Fruit fly (Drosophila melanogaster) whole organism, embryonic: Measurements from ENCODE around the gene CG10761.

Source experiments
- B-H1 ChIP-seq: fragments of 200-800 bp; sonication (Bioruptor generic); IDR thresholded peaks from 3 replicates; pipeline ENCODE4 v1.3.6; 2022; ENCODE audit warnings: missing biosample characterization, missing genetic modification characterization
- CG10321 ChIP-seq: fragments of 200-800 bp; sonication (Bioruptor generic); IDR thresholded peaks from 2 replicates; pipeline ENCODE4 v1.3.6; 2022; ENCODE audit warnings: missing biosample characterization, missing genetic modification characterization
- CG12071 ChIP-seq: fragments of 200-800 bp; sonication (Bioruptor generic); optimal IDR thresholded peaks from 3 replicates; lab custom pipeline; 2018; ENCODE audit warnings: missing biosample characterization, mild to moderate bottlenecking, missing genetic modification characterization
- CG12155 ChIP-seq: fragments of 200-800 bp; sonication (Bioruptor generic); optimal IDR thresholded peaks from 3 replicates; lab custom pipeline; 2016; ENCODE audit warnings: missing biosample characterization, missing genetic modification characterization
- CG13894 ChIP-seq: fragments of 200-800 bp; sonication (Bioruptor generic); optimal IDR thresholded peaks from 3 replicates; lab custom pipeline; 2018; ENCODE audit warnings: missing biosample characterization, mild to moderate bottlenecking, missing genetic modification characterization, moderate library complexity
- CG1792 ChIP-seq: fragments of 200-800 bp; sonication (Bioruptor generic); optimal IDR thresholded peaks from 2 replicates; lab custom pipeline; 2016; ENCODE audit warnings: missing biosample characterization, missing genetic modification characterization
- CG18476 ChIP-seq: fragments of 200-800 bp; sonication (Bioruptor generic); optimal IDR thresholded peaks from 2 replicates; lab custom pipeline; 2016; ENCODE audit warnings: missing biosample characterization, mild to moderate bottlenecking, missing genetic modification characterization
- CG31441 ChIP-seq: fragments of 200-800 bp; sonication (Bioruptor generic); IDR thresholded peaks from 2 replicates; pipeline ENCODE4 v1.3.6; 2022; ENCODE audit warnings: missing biosample characterization, missing genetic modification characterization
- CG34422 ChIP-seq: fragments of 200-800 bp; sonication (Bioruptor generic); IDR thresholded peaks from 3 replicates; pipeline ENCODE4 v1.3.6; 2022; ENCODE audit warnings: missing biosample characterization, missing genetic modification characterization
- CG4404 ChIP-seq: fragments of 200-800 bp; sonication (Bioruptor generic); IDR thresholded peaks from 2 replicates; pipeline ENCODE4 v1.3.6; 2022; ENCODE audit warnings: missing biosample characterization, missing genetic modification characterization
- CG4854 ChIP-seq: fragments of 200-800 bp; sonication (Bioruptor generic); optimal IDR thresholded peaks from 2 replicates; lab custom pipeline; 2016; ENCODE audit warnings: missing biosample characterization, missing genetic modification characterization, inconsistent platforms
- CG5953 ChIP-seq: fragments of 200-800 bp; sonication (Bioruptor generic); IDR thresholded peaks from 2 replicates; pipeline ENCODE4 v1.3.6; 2022; ENCODE audit warnings: missing biosample characterization, missing genetic modification characterization
- CG6272 ChIP-seq: fragments of 200-800 bp; sonication (Bioruptor generic); IDR thresholded peaks from 2 replicates; pipeline ENCODE4 v1.3.6; 2022; ENCODE audit warnings: missing biosample characterization, missing genetic modification characterization
- CG7372 ChIP-seq: fragments of 200-800 bp; sonication (Bioruptor generic); IDR thresholded peaks from 2 replicates; pipeline ENCODE4 v1.3.6; 2022; ENCODE audit warnings: missing biosample characterization, missing genetic modification characterization
- CG7556 ChIP-seq: fragments of 200-800 bp; sonication (Bioruptor generic); optimal IDR thresholded peaks from 2 replicates; lab custom pipeline; 2017; ENCODE audit warnings: missing biosample characterization, mild to moderate bottlenecking, missing genetic modification characterization
- CoRest ChIP-seq: fragments of 200-800 bp; sonication (Bioruptor generic); optimal IDR thresholded peaks from 3 replicates; lab custom pipeline; 2018; ENCODE audit warnings: missing biosample characterization, mild to moderate bottlenecking, missing genetic modification characterization, moderate library complexity
- D19A ChIP-seq: fragments of 200-800 bp; optimal IDR thresholded peaks from 3 replicates; lab custom pipeline; 2019; ENCODE audit warnings: missing biosample characterization, mild to moderate bottlenecking, missing genetic modification characterization, moderate library complexity
- D19B ChIP-seq: fragments of 200-800 bp; sonication (Bioruptor generic); optimal IDR thresholded peaks from 2 replicates; lab custom pipeline; 2017; ENCODE audit warnings: missing biosample characterization, mild to moderate bottlenecking, missing genetic modification characterization
- Drgx ChIP-seq: fragments of 200-800 bp; sonication (Bioruptor generic); IDR thresholded peaks from 2 replicates; pipeline ENCODE4 v1.3.6; 2022; ENCODE audit warnings: missing biosample characterization, missing genetic modification characterization
- Hr39 ChIP-seq: fragments of >200 bp; optimal IDR thresholded peaks from 2 replicates; lab custom pipeline; 2017
- Jarid2 ChIP-seq: fragments of 200-800 bp; sonication (Bioruptor generic); optimal IDR thresholded peaks from 3 replicates; lab custom pipeline; 2017; ENCODE audit warnings: mild to moderate bottlenecking, missing biosample characterization, missing genetic modification reagents, missing genetic modification characterization
- Kr ChIP-seq: fragments of 200-800 bp; sonication (Bioruptor generic); optimal IDR thresholded peaks from 2 replicates; lab custom pipeline; 2017; ENCODE audit warnings: missing biosample characterization, mild to moderate bottlenecking, missing genetic modification characterization
- Lpt ChIP-seq: fragments of >200 bp; optimal IDR thresholded peaks from 2 replicates; lab custom pipeline; 2018; ENCODE audit warnings: missing biosample characterization, missing genetic modification characterization
- Max ChIP-seq: fragments of 200-800 bp; sonication (Bioruptor generic); optimal IDR thresholded peaks from 2 replicates; lab custom pipeline; 2016; ENCODE audit warnings: missing biosample characterization, mild to moderate bottlenecking, missing genetic modification characterization
- NC2α ChIP-seq: fragments of 200-800 bp; sonication (Bioruptor generic); optimal IDR thresholded peaks from 2 replicates; lab custom pipeline; 2016; ENCODE audit warnings: missing biosample characterization, missing genetic modification characterization
- Nf-YA ChIP-seq: fragments of 200-800 bp; sonication (Bioruptor generic); IDR thresholded peaks from 2 replicates; pipeline ENCODE4 v1.3.6; 2022; ENCODE audit warnings: missing biosample characterization, missing genetic modification characterization
- NfI ChIP-seq: fragments of 200-800 bp; sonication (Bioruptor generic); optimal IDR thresholded peaks from 3 replicates; lab custom pipeline; 2018; ENCODE audit warnings: missing biosample characterization, mild to moderate bottlenecking, missing genetic modification characterization, moderate library complexity
- Oli ChIP-seq: fragments of 200-800 bp; sonication (Bioruptor generic); optimal IDR thresholded peaks from 2 replicates; lab custom pipeline; 2018; ENCODE audit warnings: missing biosample characterization, mild to moderate bottlenecking, missing genetic modification characterization, moderate library complexity
- Ssrp ChIP-seq: fragments of 200-800 bp; sonication (Bioruptor generic); optimal IDR thresholded peaks from 2 replicates; lab custom pipeline; 2018; ENCODE audit warnings: missing biosample characterization, mild to moderate bottlenecking, missing genetic modification characterization, moderate library complexity
- ab ChIP-seq: fragments of 200-800 bp; sonication (Bioruptor generic); optimal IDR thresholded peaks from 2 replicates; lab custom pipeline; 2016; ENCODE audit warnings: missing biosample characterization, missing genetic modification characterization
- ash1 ChIP-seq: fragments of 200-800 bp; sonication (Bioruptor generic); optimal IDR thresholded peaks from 2 replicates; lab custom pipeline; 2018; ENCODE audit warnings: missing biosample characterization, mild to moderate bottlenecking, missing genetic modification characterization
- bsh ChIP-seq, 2 experiments: fragments of 200-800 bp; sonication (Bioruptor generic); optimal IDR thresholded peaks; 2 replicates each; lab custom pipeline; 2017 to 2018; ENCODE audit warnings: mild to moderate bottlenecking in 2 of 2, missing biosample characterization in 2 of 2, missing genetic modification characterization in 2 of 2, moderate library complexity in 1 of 2
- cwo ChIP-seq: fragments of 200-800 bp; sonication (Bioruptor generic); optimal IDR thresholded peaks from 3 replicates; lab custom pipeline; 2017; ENCODE audit warnings: missing biosample characterization, missing genetic modification characterization, mild to moderate bottlenecking, moderate library complexity, missing genetic modification reagents
- dimm ChIP-seq: fragments of 200-800 bp; sonication (Bioruptor generic); IDR thresholded peaks from 2 replicates; pipeline ENCODE4 v1.3.6; 2022; ENCODE audit warnings: missing biosample characterization, missing genetic modification characterization
- gfzf ChIP-seq: fragments of 200-800 bp; sonication (Bioruptor generic); optimal IDR thresholded peaks from 2 replicates; lab custom pipeline; 2016; ENCODE audit warnings: missing biosample characterization, mild to moderate bottlenecking, missing genetic modification characterization, moderate library complexity
- gro ChIP-seq: fragments of 200-800 bp; sonication (Bioruptor generic); optimal IDR thresholded peaks from 2 replicates; lab custom pipeline; 2016; ENCODE audit warnings: missing biosample characterization, missing genetic modification characterization
- gsb ChIP-seq: fragments of 200-800 bp; sonication (Bioruptor generic); IDR thresholded peaks from 2 replicates; pipeline ENCODE4 v1.3.6; 2022; ENCODE audit warnings: missing biosample characterization, missing genetic modification characterization
- ind ChIP-seq: fragments of 200-800 bp; sonication (Bioruptor generic); optimal IDR thresholded peaks from 3 replicates; lab custom pipeline; 2016; ENCODE audit warnings: missing biosample characterization, missing genetic modification characterization
- mld ChIP-seq: fragments of 200-800 bp; sonication (Bioruptor generic); IDR thresholded peaks from 3 replicates; pipeline ENCODE4 v1.3.6; 2022; ENCODE audit warnings: missing biosample characterization, missing genetic modification characterization; ENCODE audit not compliant: partially characterized antibody
- peb ChIP-seq: fragments of 200-800 bp; sonication (Bioruptor generic); IDR thresholded peaks from 2 replicates; pipeline ENCODE4 v1.3.6; 2022; ENCODE audit warnings: missing biosample characterization, missing genetic modification characterization
- pzg ChIP-seq: fragments of 200-800 bp; sonication (Bioruptor generic); optimal IDR thresholded peaks from 3 replicates; lab custom pipeline; 2018; ENCODE audit warnings: missing biosample characterization, mild to moderate bottlenecking, missing genetic modification characterization, moderate library complexity
- seq ChIP-seq: fragments of 200-800 bp; sonication (Bioruptor generic); IDR thresholded peaks from 2 replicates; pipeline ENCODE4 v1.3.6; 2022; ENCODE audit warnings: missing biosample characterization, missing genetic modification characterization
- sima ChIP-seq: fragments of 200-800 bp; sonication (Bioruptor generic); optimal IDR thresholded peaks from 2 replicates; lab custom pipeline; 2016; ENCODE audit warnings: missing biosample characterization, missing genetic modification characterization
- sisA ChIP-seq: fragments of 200-800 bp; sonication (Bioruptor generic); IDR thresholded peaks from 2 replicates; pipeline ENCODE4 v1.3.6; 2022; ENCODE audit warnings: missing biosample characterization, missing genetic modification characterization
- sob ChIP-seq: fragments of 200-800 bp; sonication (Bioruptor generic); IDR thresholded peaks from 2 replicates; pipeline ENCODE4 v1.3.6; 2022; ENCODE audit warnings: missing biosample characterization, missing genetic modification characterization
- ttk ChIP-seq: fragments of 200-800 bp; sonication (Bioruptor generic); IDR thresholded peaks from 2 replicates; pipeline ENCODE4 v2.1.2; 2022; ENCODE audit warnings: missing biosample characterization, missing genetic modification characterization
- twi ChIP-seq: fragments of 200-800 bp; optimal IDR thresholded peaks from 2 replicates; lab custom pipeline; 2019; ENCODE audit warnings: missing biosample characterization, mild to moderate bottlenecking, missing genetic modification characterization, moderate library complexity
- usp ChIP-seq: fragments of >200 bp; optimal IDR thresholded peaks from 2 replicates; lab custom pipeline; 2017; ENCODE audit warnings: missing biosample characterization, missing genetic modification characterization
- vnd ChIP-seq: fragments of 200-800 bp; sonication (Bioruptor generic); IDR thresholded peaks from 3 replicates; pipeline ENCODE4 v1.3.6; 2022; ENCODE audit warnings: missing biosample characterization, missing genetic modification characterization; ENCODE audit not compliant: partially characterized antibody
- wdn ChIP-seq: fragments of 200-800 bp; sonication (Bioruptor generic); IDR thresholded peaks from 2 replicates; pipeline ENCODE4 v1.3.6; 2022; ENCODE audit warnings: missing biosample characterization, missing genetic modification characterization

Gene CG10761

dm6 chrX:8113386-8114279 lies 49.0 kb downstream of the CG10761 start (continued):
- TF ChIP-seq CG31441 (no peak), ab (GFP tag; lab: Kevin White, UChicago) (no peak), Lpt (GFP tag; lab: Kevin White, UChicago) (no peak), CG7556 (peak; percentile 33), Max (GFP tag; lab: Kevin White, UChicago) (no peak), Nf-YA (GFP tag; lab: Robert Waterston, UW) (no peak), NfI (peak; percentile 77), CG10321 (GFP tag; lab: Robert Waterston, UW) (no peak), vnd (no peak), sima (GFP tag; lab: Kevin White, UChicago) (no peak), Jarid2 (GFP tag; lab: Kevin White, UChicago) (peak; percentile 10), Kr (GFP tag; lab: Kevin White, UChicago) (no peak), gfzf (no peak), CG34422 (GFP tag; lab: Robert Waterston, UW) (no peak), ash1 (GFP tag; lab: Kevin White, UChicago) (no peak), twi (tag; lab: Kevin White, UChicago) (no peak), Oli (tag; lab: Kevin White, UChicago) (peak; percentile 41), Ssrp (tag; lab: Kevin White, UChicago) (no peak), CG6272 (GFP tag; lab: Robert Waterston, UW) (no peak), CoRest (peak; percentile 70), wdn (GFP tag; lab: Robert Waterston, UW) (peak; percentile 72), CG1792 (peak; percentile 63), CG4854 (GFP tag; lab: Kevin White, UChicago) (peak; percentile 48), bsh (GFP tag; optimal IDR thresholded peaks at IDR 0.05; lab: Kevin White, UChicago) (peak in 1 of 2 experiments; percentile 18), CG5953 (GFP tag; lab: Robert Waterston, UW) (no peak), seq (GFP tag; lab: Robert Waterston, UW) (no peak), CG7372 (peak; percentile 21; the same call in 1 of the 2 replicates), usp (GFP tag; lab: Kevin White, UChicago) (no peak), NC2α (no peak), D19B (peak; percentile 20), gsb (peak; percentile 58; the same call in 1 of the 2 replicates), D19A (tag; lab: Kevin White, UChicago) (peak; percentile 11), ind (GFP tag; lab: Kevin White, UChicago) (peak; percentile 56), pzg (GFP tag; lab: Kevin White, UChicago) (no peak), ttk (GFP tag; lab: Robert Waterston, UW) (peak; percentile 25; the same call in 1 of the 2 replicates), Drgx (GFP tag; lab: Robert Waterston, UW) (no peak; the same call in 1 of the 2 replicates), CG12155 (peak; percentile 63), sisA (GFP tag; lab: Robert Waterston, UW) (peak; percentile 41; the same call in 1 of the 2 replicates), dimm (GFP tag; lab: Robert Waterston, UW) (no peak), Hr39 (lab: Kevin White, UChicago) (no peak), CG12071 (GFP tag; lab: Kevin White, UChicago) (peak; percentile 34), cwo (GFP tag; lab: Kevin White, UChicago) (peak; percentile 73), CG13894 (tag; lab: Kevin White, UChicago) (peak; percentile 56), peb (no peak), gro (peak; percentile 22), CG4404 (no peak), sob (GFP tag; lab: Robert Waterston, UW) (peak; percentile 76), CG18476 (GFP tag; lab: Kevin White, UChicago) (no peak), mld (no peak), B-H1 (GFP tag; lab: Robert Waterston, UW) (peak; percentile 34; the same call in 1 of the 3 replicates)
